In the genomic region with DNA sequence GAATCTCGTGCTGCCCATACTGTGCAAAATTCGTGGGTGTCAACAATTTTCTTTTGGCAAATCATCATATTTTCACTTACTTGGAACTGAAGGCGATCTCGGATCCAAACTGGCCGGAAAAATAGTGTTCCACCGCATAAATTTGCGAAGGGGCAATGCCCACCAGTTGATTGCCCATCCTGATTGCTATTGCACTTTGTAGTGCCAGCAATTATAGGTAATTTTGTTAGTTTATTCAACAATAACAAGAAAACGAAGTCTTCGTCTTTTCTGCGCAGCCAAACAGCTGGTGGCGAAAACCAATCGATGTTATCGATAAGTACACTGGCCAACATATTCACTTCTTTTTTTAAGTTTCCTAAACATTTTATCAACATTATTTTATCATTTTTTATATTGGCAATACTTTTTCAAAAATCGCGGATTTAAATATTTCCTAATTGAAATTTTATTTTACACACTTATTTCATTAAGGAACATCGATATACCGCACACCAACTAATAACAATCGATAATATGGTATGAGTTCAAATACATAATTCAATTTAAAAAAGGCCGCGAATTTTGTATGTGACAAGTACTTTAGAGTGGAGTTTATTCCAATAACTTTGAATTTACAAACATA, we compare ENCODE assay signal across 5 fruit fly cellular contexts.
A peak's percentile ranks its signal among the peaks of the same experiment; 100 is the strongest.
TF ChIP-seq lines count a peak whose summit lies in the region.

A gene (minus strand): TSS at position 294 of the 625 bp plus-strand sequence.

- TF ChIP-seq CTCF in whole organism, embryonic (GFP tag; optimal IDR thresholded peaks at IDR 0.05; lab: Kevin White, UChicago) = no peak

TF ChIP-seq in whole organism, adult, 20 proteins besides CTCF, POLR2A, EP300 and RAD21 (continues in another document):
- TF ChIP-seq ovo (GFP tag; optimal IDR thresholded peaks at IDR 0.05; lab: Kevin White, UChicago) (no peak), CG12768 (GFP tag; optimal IDR thresholded peaks at IDR 0.05; lab: Kevin White, UChicago) (peak; percentile 45), cic (GFP tag; optimal IDR thresholded peaks at IDR 0.05; lab: Kevin White, UChicago) (no peak), pad (GFP tag; optimal IDR thresholded peaks at IDR 0.05; lab: Kevin White, UChicago) (peak; percentile 35), bab1 (GFP tag; optimal IDR thresholded peaks at IDR 0.05; lab: Kevin White, UChicago) (peak; percentile 92), CG1620 (GFP tag; optimal IDR thresholded peaks at IDR 0.05; lab: Kevin White, UChicago) (peak; percentile 36), CG7101 (tag; optimal IDR thresholded peaks at IDR 0.05; lab: Kevin White, UChicago) (peak; percentile 84), Crg-1 (GFP tag; optimal IDR thresholded peaks at IDR 0.05; lab: Kevin White, UChicago) (peak; percentile 16), tj (GFP tag; optimal IDR thresholded peaks at IDR 0.05; lab: Kevin White, UChicago) (peak; percentile 86), toe (GFP tag; optimal IDR thresholded peaks at IDR 0.05; lab: Kevin White, UChicago) (peak; percentile 48), Hr96 (GFP tag; optimal IDR thresholded peaks at IDR 0.05; lab: Kevin White, UChicago) (no peak), kay (GFP tag; lab: Kevin White, UChicago; ENCODE audit: borderline replicate concordance) (peak; percentile 80), CG11617 (GFP tag; optimal IDR thresholded peaks at IDR 0.05; lab: Kevin White, UChicago) (peak; percentile 61), CG7045 (GFP tag; optimal IDR thresholded peaks at IDR 0.05; lab: Kevin White, UChicago) (peak; percentile 72), Mnt (GFP tag; optimal IDR thresholded peaks at IDR 0.05; lab: Kevin White, UChicago) (peak; percentile 27), CG33017 (tag; optimal IDR thresholded peaks at IDR 0.05; lab: Kevin White, UChicago) (peak; percentile 81)

TF ChIP-seq in whole organism, embryonic, 481 proteins besides CTCF, POLR2A, EP300 and RAD21 (continues in another document):
- TF ChIP-seq BEAF-32 (GFP tag; optimal IDR thresholded peaks at IDR 0.05; lab: Kevin White, UChicago) (peak; percentile 83), CG13424 (tag; optimal IDR thresholded peaks at IDR 0.05; lab: Kevin White, UChicago) (peak; percentile 86), CG10654 (GFP tag; optimal IDR thresholded peaks at IDR 0.05; lab: Kevin White, UChicago) (peak; percentile 57), Camta (GFP tag; optimal IDR thresholded peaks at IDR 0.05; lab: Kevin White, UChicago) (peak; percentile 65), CG31365 (tag; optimal IDR thresholded peaks at IDR 0.05; lab: Kevin White, UChicago) (no peak), Bdp1 (GFP tag; optimal IDR thresholded peaks at IDR 0.05; lab: Kevin White, UChicago) (peak; percentile 5), CG14014 (GFP tag; IDR thresholded peaks at IDR 0.05; lab: Robert Waterston, UW) (peak; percentile 84), gem (tag; optimal IDR thresholded peaks at IDR 0.05; lab: Kevin White, UChicago) (peak; percentile 93), Kr (GFP tag; optimal IDR thresholded peaks at IDR 0.05; lab: Kevin White, UChicago) (no peak), pan (optimal IDR thresholded peaks at IDR 0.05; lab: Kevin White, UChicago) (no peak), pan (GFP tag; optimal IDR thresholded peaks at IDR 0.05 in 1 of 2, IDR thresholded peaks at IDR 0.05 in 1 of 2) (peak in 1 of 2 experiments; percentile 72), tna (GFP tag; IDR thresholded peaks at IDR 0.05; lab: Robert Waterston, UW; ENCODE audit: partially characterized antibody) (peak; percentile 77; the same call in 1 of the 2 replicates), Dll (GFP tag; IDR thresholded peaks at IDR 0.05; lab: Robert Waterston, UW; ENCODE audit: partially characterized antibody) (peak; percentile 97), HLHmδ (GFP tag; optimal IDR thresholded peaks at IDR 0.05; lab: Kevin White, UChicago) (no peak), lov (optimal IDR thresholded peaks at IDR 0.05; lab: Kevin White, UChicago) (no peak), lov (GFP tag; IDR thresholded peaks at IDR 0.05; lab: Robert Waterston, UW) (0 out of 3 replicates have a peak, but pooled peaks have one; percentile 55)

TF ChIP-seq in whole organism, prepupa, 60 proteins besides CTCF, POLR2A, EP300 and RAD21 (continues in another document):
- peak; percentile 69 for TF ChIP-seq achi (GFP tag; optimal IDR thresholded peaks at IDR 0.05; lab: Kevin White, UChicago)
- TF ChIP-seq Gug (GFP tag; IDR thresholded peaks at IDR 0.05; lab: Robert Waterston, UW) = peak; percentile 46
- TF ChIP-seq Met (GFP tag; optimal IDR thresholded peaks at IDR 0.05; lab: Kevin White, UChicago) = peak; percentile 65
- no peak for TF ChIP-seq Hr38 (GFP tag; optimal IDR thresholded peaks at IDR 0.05; lab: Kevin White, UChicago)
- peak; percentile 74 for TF ChIP-seq Smox (GFP tag; optimal IDR thresholded peaks at IDR 0.05; lab: Kevin White, UChicago)
- peak; percentile 72 for TF ChIP-seq CG3032 (tag; optimal IDR thresholded peaks at IDR 0.05; lab: Kevin White, UChicago)
- peak; percentile 61 for TF ChIP-seq CG8632 (GFP tag; optimal IDR thresholded peaks at IDR 0.05; lab: Kevin White, UChicago)
- TF ChIP-seq fkh (GFP tag; optimal IDR thresholded peaks at IDR 0.05; lab: Kevin White, UChicago) = no peak
- peak; percentile 66 for TF ChIP-seq lz (GFP tag; optimal IDR thresholded peaks at IDR 0.05; lab: Kevin White, UChicago)
- no peak for TF ChIP-seq CG9139 (GFP tag; optimal IDR thresholded peaks at IDR 0.05; lab: Kevin White, UChicago)
- TF ChIP-seq Hr39 (GFP tag; optimal IDR thresholded peaks at IDR 0.05; lab: Kevin White, UChicago) = peak; percentile 53
- no peak for TF ChIP-seq dac (GFP tag; optimal IDR thresholded peaks at IDR 0.05; lab: Kevin White, UChicago)
- no peak for TF ChIP-seq vri (GFP tag; optimal IDR thresholded peaks at IDR 0.05; lab: Kevin White, UChicago)
- peak; percentile 73 for TF ChIP-seq CG6163 (GFP tag; IDR thresholded peaks at IDR 0.05; lab: Robert Waterston, UW)
- no peak for TF ChIP-seq CG1621 (tag; optimal IDR thresholded peaks at IDR 0.05; lab: Kevin White, UChicago)
- peak; percentile 71 for TF ChIP-seq Sox14 (GFP tag; optimal IDR thresholded peaks at IDR 0.05; lab: Kevin White, UChicago)
- peak; percentile 67 for TF ChIP-seq Sox102F (GFP tag; optimal IDR thresholded peaks at IDR 0.05; lab: Kevin White, UChicago)
- TF ChIP-seq Eip93F (GFP tag; optimal IDR thresholded peaks at IDR 0.05; lab: Kevin White, UChicago) = no peak

TF ChIP-seq in whole organism, pupa, 21 proteins besides CTCF, POLR2A, EP300 and RAD21 (continues in another document):
- peak; percentile 43 for TF ChIP-seq CG14655 (GFP tag; optimal IDR thresholded peaks at IDR 0.05; lab: Kevin White, UChicago)
- TF ChIP-seq Pif1B (GFP tag; optimal IDR thresholded peaks at IDR 0.05; lab: Kevin White, UChicago) = peak; percentile 35
- TF ChIP-seq CG12605 (GFP tag; IDR thresholded peaks at IDR 0.05; lab: Robert Waterston, UW) = peak; percentile 16; the same call in 1 of the 2 replicates
- peak; percentile 55 for TF ChIP-seq CG9948 (tag; optimal IDR thresholded peaks at IDR 0.05; lab: Kevin White, UChicago)
- peak; percentile 24 for TF ChIP-seq gl (tag; optimal IDR thresholded peaks at IDR 0.05; lab: Kevin White, UChicago)
- peak; percentile 51 for TF ChIP-seq Snoo (tag; optimal IDR thresholded peaks at IDR 0.05; lab: Kevin White, UChicago)
- peak; percentile 79 for TF ChIP-seq CG8159 (tag; optimal IDR thresholded peaks at IDR 0.05; lab: Kevin White, UChicago)
- peak; percentile 76 for TF ChIP-seq CG32121 (GFP tag; IDR thresholded peaks at IDR 0.05; lab: Robert Waterston, UW)
- no peak for TF ChIP-seq fd96Ca (GFP tag; IDR thresholded peaks at IDR 0.05; lab: Robert Waterston, UW)
- TF ChIP-seq Pif1A (GFP tag; optimal IDR thresholded peaks at IDR 0.05; lab: Kevin White, UChicago) = peak; percentile 35
- peak; percentile 48 for TF ChIP-seq EcR (GFP tag; optimal IDR thresholded peaks at IDR 0.05; lab: Kevin White, UChicago)
- peak; percentile 80 for TF ChIP-seq CG4496 (GFP tag; IDR thresholded peaks at IDR 0.05; lab: Robert Waterston, UW)
- peak; percentile 73 for TF ChIP-seq Ets98B (GFP tag; IDR thresholded peaks at IDR 0.05; lab: Robert Waterston, UW)
- no peak for TF ChIP-seq CG10348 (GFP tag; IDR thresholded peaks at IDR 0.05; lab: Robert Waterston, UW)
- TF ChIP-seq CG15710 (tag; optimal IDR thresholded peaks at IDR 0.05; lab: Kevin White, UChicago) = peak; percentile 65
- peak; percentile 89 for TF ChIP-seq D1 (tag; optimal IDR thresholded peaks at IDR 0.05; lab: Kevin White, UChicago)
- TF ChIP-seq CG17806 (tag; optimal IDR thresholded peaks at IDR 0.05; lab: Kevin White, UChicago) = peak; percentile 69
- peak; percentile 57 for TF ChIP-seq CG8301 (tag; optimal IDR thresholded peaks at IDR 0.05; lab: Kevin White, UChicago)
- TF ChIP-seq CG13204 (GFP tag; optimal IDR thresholded peaks at IDR 0.05; lab: Kevin White, UChicago) = no peak

TF ChIP-seq in whole organism, wandering third instar larva, 38 proteins besides CTCF, POLR2A, EP300 and RAD21 (continues in another document):
- TF ChIP-seq h (GFP tag; optimal IDR thresholded peaks at IDR 0.05; lab: Kevin White, UChicago) = peak; percentile 75
- peak; percentile 30 for TF ChIP-seq psq (GFP tag; optimal IDR thresholded peaks at IDR 0.05; lab: Kevin White, UChicago)
- peak; percentile 6 for TF ChIP-seq GATAd (GFP tag; optimal IDR thresholded peaks at IDR 0.05; lab: Kevin White, UChicago)
- TF ChIP-seq sv (GFP tag; optimal IDR thresholded peaks at IDR 0.05; lab: Kevin White, UChicago) = peak; percentile 19
- TF ChIP-seq dmrt93B (GFP tag; optimal IDR thresholded peaks at IDR 0.05; lab: Kevin White, UChicago) = peak; percentile 25
- TF ChIP-seq dsf (GFP tag; optimal IDR thresholded peaks at IDR 0.05; lab: Kevin White, UChicago; ENCODE audit: borderline replicate concordance) = peak; percentile 38
- no peak for TF ChIP-seq Rel (GFP tag; optimal IDR thresholded peaks at IDR 0.05; lab: Kevin White, UChicago)
- TF ChIP-seq Rel (tag; optimal IDR thresholded peaks at IDR 0.05; lab: Kevin White, UChicago) = peak; percentile 37
- TF ChIP-seq CrebA (GFP tag; optimal IDR thresholded peaks at IDR 0.05; lab: Kevin White, UChicago; ENCODE audit: borderline replicate concordance) = no peak
- no peak for TF ChIP-seq Hr83 (GFP tag; optimal IDR thresholded peaks at IDR 0.05; lab: Kevin White, UChicago; ENCODE audit: poor library complexity, severe bottlenecking)
- no peak for TF ChIP-seq Abd-B (GFP tag; optimal IDR thresholded peaks at IDR 0.05; lab: Kevin White, UChicago)
- no peak for TF ChIP-seq Myc (optimal IDR thresholded peaks at IDR 0.05; lab: Kevin White, UChicago)
- TF ChIP-seq CG9705 (GFP tag; optimal IDR thresholded peaks at IDR 0.05; lab: Kevin White, UChicago) = peak; percentile 51
- peak; percentile 85 for TF ChIP-seq brk (GFP tag; optimal IDR thresholded peaks at IDR 0.05; lab: Kevin White, UChicago)
- no peak for TF ChIP-seq pan (optimal IDR thresholded peaks at IDR 0.05; lab: Kevin White, UChicago)
- no peak for TF ChIP-seq Dif (GFP tag; optimal IDR thresholded peaks at IDR 0.05; lab: Kevin White, UChicago; ENCODE audit: partially characterized antibody)
- peak in 1 of 2 experiments; percentile 72 for TF ChIP-seq foxo (GFP tag; optimal IDR thresholded peaks at IDR 0.05; lab: Kevin White, UChicago)
- peak; percentile 86 for TF ChIP-seq Hnf4 (GFP tag; optimal IDR thresholded peaks at IDR 0.05; lab: Kevin White, UChicago)
- peak; percentile 56 for TF ChIP-seq Jra (GFP tag; optimal IDR thresholded peaks at IDR 0.05; lab: Kevin White, UChicago)
- peak; percentile 79 for TF ChIP-seq Sp1 (GFP tag; optimal IDR thresholded peaks at IDR 0.05; lab: Kevin White, UChicago)
